Worm (Caenorhabditis elegans) whole organism, L1 larva: ENCODE data around the gene ula-1.
A peak's percentile ranks its signal among the peaks of the same experiment; 100 is the strongest.

ENCODE experiments used
- C16A3.4 ChIP-seq: fragments of 150-350 bp; optimal IDR thresholded peaks from 2 replicates; lab custom pipeline; 2014; ENCODE audit warnings: missing biosample characterization, missing genetic modification characterization
- F16B12.6 ChIP-seq: fragments of 150-350 bp; optimal IDR thresholded peaks from 2 replicates; lab custom pipeline; 2014; ENCODE audit warnings: missing biosample characterization, missing genetic modification characterization
- Y116A8C.19 ChIP-seq: sonication (generic microtip); optimal IDR thresholded peaks from 2 replicates; lab custom pipeline; 2016; ENCODE audit warnings: missing compliant biosample characterization, missing genetic modification characterization, borderline replicate concordance
- aha-1 ChIP-seq: fragments of 150-350 bp; optimal IDR thresholded peaks from 2 replicates; lab custom pipeline; 2014; ENCODE audit warnings: missing biosample characterization, missing genetic modification characterization
- alr-1 ChIP-seq: fragments of 200-800 bp; sonication (Bioruptor generic); optimal IDR thresholded peaks from 2 replicates; lab custom pipeline; 2018; ENCODE audit warnings: borderline replicate concordance, mild to moderate bottlenecking, missing genetic modification characterization, missing compliant biosample characterization
- ama-1 ChIP-seq: fragments of 150-350 bp; optimal IDR thresholded peaks from 2 replicates; lab custom pipeline; 2014
- ceh-8 ChIP-seq: fragments of 200-800 bp; sonication (Bioruptor generic); optimal IDR thresholded peaks from 2 replicates; lab custom pipeline; 2018; ENCODE audit warnings: mild to moderate bottlenecking, missing genetic modification characterization, moderate library complexity, missing compliant biosample characterization
- ceh-82 ChIP-seq, 3 experiments: fragments of 150-350 bp in 1 of 3; sonication (generic microtip) in 2 of 3; optimal IDR thresholded peaks; 2 replicates each; lab custom pipeline; 2014 to 2017; ENCODE audit warnings: missing biosample characterization in 3 of 3, missing genetic modification characterization in 3 of 3
- ceh-88 ChIP-seq: fragments of 200-800 bp; sonication (Bioruptor generic); IDR thresholded peaks from 2 replicates; pipeline ENCODE4 v1.3.6; 2022; ENCODE audit warnings: missing genetic modification characterization, missing compliant biosample characterization
- ces-1 ChIP-seq: fragments of 150-350 bp; optimal IDR thresholded peaks from 2 replicates; lab custom pipeline; 2014; ENCODE audit warnings: missing biosample characterization, missing genetic modification reagents, missing genetic modification characterization
- dpl-1 ChIP-seq, 3 experiments: fragments of 150-350 bp in 2 of 3; sonication (generic microtip) in 1 of 3; optimal IDR thresholded peaks; 2 replicates each; lab custom pipeline; 2014 to 2017; ENCODE audit warnings: missing biosample characterization in 3 of 3, missing genetic modification characterization in 3 of 3, missing genetic modification reagents in 3 of 3
- dsc-1 ChIP-seq: sonication (generic microtip); optimal IDR thresholded peaks from 2 replicates; lab custom pipeline; 2016; ENCODE audit warnings: mild to moderate bottlenecking, missing genetic modification characterization, missing compliant biosample characterization
- egl-27 ChIP-seq, 2 experiments: fragments of 150-350 bp in 1 of 2; sonication (generic microtip); optimal IDR thresholded peaks; 3 replicates each; lab custom pipeline; 2017 to 2018; ENCODE audit warnings: missing biosample characterization in 2 of 2, missing genetic modification characterization in 2 of 2, missing genetic modification reagents in 2 of 2
- elt-2 ChIP-seq: sonication (generic microtip); optimal IDR thresholded peaks from 2 replicates; lab custom pipeline; 2016; ENCODE audit warnings: missing genetic modification characterization, mild to moderate bottlenecking, inconsistent platforms, missing compliant biosample characterization, missing genetic modification reagents
- elt-3 ChIP-seq, 6 experiments: fragments of 150-350 bp in 1 of 6; sonication (generic microtip); optimal IDR thresholded peaks; 2 replicates each; lab custom pipeline; 2017 to 2018; ENCODE audit warnings: missing biosample characterization in 6 of 6, missing genetic modification characterization in 6 of 6, inconsistent platforms in 1 of 6
- ets-5 ChIP-seq: fragments of 200-800 bp; sonication (Bioruptor generic); IDR thresholded peaks from 2 replicates; pipeline ENCODE4 v1.3.6; 2022; ENCODE audit warnings: missing genetic modification characterization, missing compliant biosample characterization
- fkh-10 ChIP-seq: sonication (generic microtip); optimal IDR thresholded peaks from 2 replicates; lab custom pipeline; 2017; ENCODE audit warnings: missing biosample characterization, missing genetic modification reagents, missing genetic modification characterization
- fkh-4 ChIP-seq: sonication (generic microtip); optimal IDR thresholded peaks from 2 replicates; lab custom pipeline; 2016; ENCODE audit warnings: missing compliant biosample characterization, missing genetic modification characterization, borderline replicate concordance
- fkh-8 ChIP-seq: sonication (generic microtip); optimal IDR thresholded peaks from 2 replicates; lab custom pipeline; 2016; ENCODE audit warnings: mild to moderate bottlenecking, missing genetic modification characterization, missing compliant biosample characterization
- fos-1 ChIP-seq: fragments of 150-350 bp; optimal IDR thresholded peaks from 2 replicates; lab custom pipeline; 2014; ENCODE audit warnings: missing biosample characterization, missing genetic modification characterization
- hlh-17 ChIP-seq: fragments of 200-800 bp; sonication (Bioruptor generic); optimal IDR thresholded peaks from 2 replicates; lab custom pipeline; 2018; ENCODE audit warnings: missing genetic modification characterization, mild to moderate bottlenecking, missing compliant biosample characterization, moderate library complexity, borderline replicate concordance
- hlh-4 ChIP-seq: sonication (generic microtip); optimal IDR thresholded peaks from 2 replicates; lab custom pipeline; 2016; ENCODE audit warnings: mild to moderate bottlenecking, missing genetic modification characterization, missing compliant biosample characterization
- hpl-2 ChIP-seq: fragments of 150-350 bp; optimal IDR thresholded peaks from 2 replicates; lab custom pipeline; 2014; ENCODE audit warnings: missing biosample characterization, missing genetic modification reagents, missing genetic modification characterization
- irx-1 ChIP-seq: sonication (generic microtip); optimal IDR thresholded peaks from 2 replicates; lab custom pipeline; 2016; ENCODE audit warnings: missing genetic modification characterization, missing compliant biosample characterization
- isw-1 ChIP-seq: fragments of 200-800 bp; sonication (Bioruptor generic); IDR thresholded peaks from 2 replicates; pipeline ENCODE4 v1.3.6; 2022; ENCODE audit warnings: missing genetic modification characterization, missing compliant biosample characterization
- jun-1 ChIP-seq: fragments of 150-350 bp; optimal IDR thresholded peaks from 2 replicates; lab custom pipeline; 2014; ENCODE audit warnings: missing biosample characterization, missing genetic modification reagents, missing genetic modification characterization
- lin-13 ChIP-seq: fragments of 150-350 bp; optimal IDR thresholded peaks from 2 replicates; lab custom pipeline; 2014; ENCODE audit warnings: missing biosample characterization, missing genetic modification reagents, missing genetic modification characterization
- lin-14 ChIP-seq: fragments of 200-800 bp; sonication (Bioruptor generic); optimal IDR thresholded peaks from 2 replicates; lab custom pipeline; 2018; ENCODE audit warnings: mild to moderate bottlenecking, missing genetic modification characterization, moderate library complexity, missing compliant biosample characterization
- lin-35 ChIP-seq, 2 experiments: fragments of 150-350 bp; optimal IDR thresholded peaks; 2 replicates each; lab custom pipeline; 2014; ENCODE audit warnings: missing biosample characterization in 2 of 2, missing genetic modification characterization in 2 of 2, missing genetic modification reagents in 2 of 2
- lir-3 ChIP-seq: sonication (generic microtip); optimal IDR thresholded peaks from 2 replicates; lab custom pipeline; 2016; ENCODE audit warnings: mild to moderate bottlenecking, missing genetic modification characterization, moderate library complexity, missing compliant biosample characterization; ENCODE audit not compliant: poor library complexity
- lsy-2 ChIP-seq, 2 experiments: fragments of 150-350 bp; optimal IDR thresholded peaks; 2 replicates each; lab custom pipeline; 2014; ENCODE audit warnings: missing biosample characterization in 2 of 2, missing genetic modification characterization in 2 of 2
- mab-9 ChIP-seq: fragments of 200-800 bp; sonication (Bioruptor generic); IDR thresholded peaks from 2 replicates; pipeline ENCODE4 v1.3.6; 2022; ENCODE audit warnings: missing genetic modification reagents, missing genetic modification characterization, missing compliant biosample characterization
- mef-2 ChIP-seq: fragments of 150-350 bp; optimal IDR thresholded peaks from 2 replicates; lab custom pipeline; 2014; ENCODE audit warnings: missing biosample characterization, missing genetic modification characterization
- mep-1 ChIP-seq: fragments of 150-350 bp; optimal IDR thresholded peaks from 2 replicates; lab custom pipeline; 2014; ENCODE audit warnings: missing biosample characterization, missing genetic modification characterization
- nhr-19 ChIP-seq: fragments of 200-800 bp; sonication (Bioruptor generic); conservative IDR thresholded peaks from 2 replicates; pipeline ENCODE4 v1.3.6; 2022; ENCODE audit warnings: missing genetic modification characterization, missing compliant biosample characterization
- nhr-237 ChIP-seq: fragments of 150-350 bp; optimal IDR thresholded peaks from 2 replicates; lab custom pipeline; 2014; ENCODE audit warnings: missing biosample characterization, missing genetic modification characterization
- nhr-77 ChIP-seq: fragments of 150-350 bp; optimal IDR thresholded peaks from 2 replicates; lab custom pipeline; 2014; ENCODE audit warnings: missing biosample characterization, missing genetic modification characterization
- nhr-84 ChIP-seq: sonication (generic microtip); optimal IDR thresholded peaks from 2 replicates; lab custom pipeline; 2017; ENCODE audit warnings: missing biosample characterization, missing genetic modification characterization
- nhr-90 ChIP-seq: sonication (generic microtip); optimal IDR thresholded peaks from 2 replicates; lab custom pipeline; 2016; ENCODE audit warnings: mild to moderate bottlenecking, missing genetic modification characterization, missing compliant biosample characterization; ENCODE audit not compliant: poor library complexity
- pag-3 ChIP-seq: sonication (generic microtip); optimal IDR thresholded peaks from 2 replicates; lab custom pipeline; 2017; ENCODE audit warnings: missing genetic modification characterization, mild to moderate bottlenecking, missing compliant biosample characterization, antibody characterized with exemption, borderline replicate concordance; ENCODE audit not compliant: insufficient read depth
- pqm-1 ChIP-seq: sonication (generic microtip); optimal IDR thresholded peaks from 3 replicates; lab custom pipeline; 2017; ENCODE audit warnings: missing biosample characterization, missing genetic modification characterization
- rnt-1 ChIP-seq: sonication (generic microtip); optimal IDR thresholded peaks from 2 replicates; lab custom pipeline; 2016; ENCODE audit warnings: mild to moderate bottlenecking, missing genetic modification characterization, moderate library complexity, missing compliant biosample characterization
- snpc-4 ChIP-seq: fragments of 150-350 bp; optimal IDR thresholded peaks from 2 replicates; lab custom pipeline; 2014; ENCODE audit warnings: missing biosample characterization, missing genetic modification characterization
- snu-23 ChIP-seq: sonication (generic microtip); optimal IDR thresholded peaks from 2 replicates; lab custom pipeline; 2016; ENCODE audit warnings: missing genetic modification characterization, missing compliant biosample characterization
- sox-4 ChIP-seq: sonication (generic microtip); optimal IDR thresholded peaks from 2 replicates; lab custom pipeline; 2016; ENCODE audit warnings: missing genetic modification characterization, missing compliant biosample characterization
- tlp-1 ChIP-seq: fragments of 150-350 bp; optimal IDR thresholded peaks from 2 replicates; lab custom pipeline; 2014; ENCODE audit warnings: missing biosample characterization, missing genetic modification characterization
- unc-30 ChIP-seq: sonication (generic microtip); optimal IDR thresholded peaks from 2 replicates; lab custom pipeline; 2017; ENCODE audit warnings: missing biosample characterization, missing genetic modification characterization
- unc-62 ChIP-seq: fragments of 150-350 bp; optimal IDR thresholded peaks from 2 replicates; lab custom pipeline; 2014; ENCODE audit warnings: missing biosample characterization, missing genetic modification reagents, missing genetic modification characterization
- unc-86 ChIP-seq: sonication (generic microtip); optimal IDR thresholded peaks from 2 replicates; lab custom pipeline; 2016; ENCODE audit warnings: missing genetic modification characterization, missing compliant biosample characterization
- unc-98 ChIP-seq: fragments of 200-800 bp; sonication (Bioruptor generic); IDR thresholded peaks from 2 replicates; pipeline ENCODE4 v1.3.6; 2022; ENCODE audit warnings: missing genetic modification characterization, missing compliant biosample characterization
- zag-1 ChIP-seq: fragments of 150-350 bp; optimal IDR thresholded peaks from 2 replicates; lab custom pipeline; 2014; ENCODE audit warnings: missing biosample characterization, missing genetic modification characterization
- zip-4 ChIP-seq: fragments of 200-800 bp; sonication (Bioruptor generic); optimal IDR thresholded peaks from 2 replicates; lab custom pipeline; 2018; ENCODE audit warnings: mild to moderate bottlenecking, missing genetic modification characterization, moderate library complexity, missing compliant biosample characterization

Gene ula-1

ce11 chrIII:4899728-4900127 lies 20.4 kb downstream of the ula-1 start:
- TF ChIP-seq snu-23 (GFP tag; lab: Kevin White, UChicago) = peak; percentile 100
- peak; percentile 96 for TF ChIP-seq mep-1 (tag; lab: Kevin White, UChicago)
- peak; percentile 98 for TF ChIP-seq rnt-1 (tag; lab: Kevin White, UChicago)
- peak; percentile 94 to 95 for TF ChIP-seq lin-35 (GFP tag; optimal IDR thresholded peaks at IDR 0.05; lab: Kevin White, UChicago)
- TF ChIP-seq mef-2 (tag; lab: Kevin White, UChicago) = peak; percentile 96
- TF ChIP-seq egl-27 (tag; optimal IDR thresholded peaks at IDR 0.05; lab: Kevin White, UChicago) = peak; percentile 83 to 96
- TF ChIP-seq pqm-1 (tag; lab: Kevin White, UChicago) = peak; percentile 95
- peak; percentile 69 for TF ChIP-seq ces-1 (GFP tag; lab: Kevin White, UChicago)
- TF ChIP-seq tlp-1 (tag; lab: Kevin White, UChicago) = no peak
- TF ChIP-seq nhr-84 (tag; lab: Kevin White, UChicago) = no peak
- TF ChIP-seq lin-14 = peak; percentile 100
- TF ChIP-seq hlh-17 (GFP tag; lab: Kevin White, UChicago) = no peak
- peak; percentile 99 for TF ChIP-seq ceh-8 (GFP tag; lab: Kevin White, UChicago)
- peak; percentile 95 for TF ChIP-seq hpl-2 (GFP tag; lab: Kevin White, UChicago)
- TF ChIP-seq unc-30 (tag; lab: Kevin White, UChicago) = no peak
- peak; percentile 93 for TF ChIP-seq fkh-4
- peak; percentile 98 for TF ChIP-seq mab-9
- TF ChIP-seq ets-5 (GFP tag; lab: Robert Waterston, UW) = no peak
- peak; percentile 99 for TF ChIP-seq nhr-77 (tag; lab: Kevin White, UChicago)
- TF ChIP-seq alr-1 (tag; lab: Kevin White, UChicago) = no peak
- peak; percentile 100 for TF ChIP-seq fkh-8 (tag; lab: Kevin White, UChicago)
- TF ChIP-seq hlh-4 = peak; percentile 83
- peak; percentile 10 for TF ChIP-seq Y116A8C.19 (tag; lab: Kevin White, UChicago)
- TF ChIP-seq elt-2 (tag; lab: Kevin White, UChicago) = peak; percentile 99
- TF ChIP-seq snpc-4 = peak; percentile 84
- TF ChIP-seq dsc-1 = peak; percentile 100
- peak; percentile 97 for TF ChIP-seq lsy-2 (tag; optimal IDR thresholded peaks at IDR 0.05; lab: Kevin White, UChicago)
- TF ChIP-seq nhr-90 (tag; lab: Kevin White, UChicago) = peak; percentile 99
- TF ChIP-seq unc-86 (tag; lab: Kevin White, UChicago) = peak; percentile 100
- TF ChIP-seq unc-62 (GFP tag; lab: Kevin White, UChicago) = no peak
- peak; percentile 99 for TF ChIP-seq C16A3.4 (tag; lab: Kevin White, UChicago)
- no peak for TF ChIP-seq ama-1 (lab: Kevin White, UChicago)
- TF ChIP-seq jun-1 (tag; lab: Kevin White, UChicago) = peak; percentile 99
- TF ChIP-seq zip-4 (GFP tag; lab: Kevin White, UChicago) = peak; percentile 96
- peak; percentile 100 for TF ChIP-seq nhr-19 (GFP tag; lab: Robert Waterston, UW)
- TF ChIP-seq ceh-88 (GFP tag; lab: Robert Waterston, UW) = peak; percentile 99
- TF ChIP-seq aha-1 (tag; lab: Kevin White, UChicago) = peak; percentile 95
- TF ChIP-seq elt-3 (tag; optimal IDR thresholded peaks at IDR 0.05; lab: Kevin White, UChicago) = peak in 5 of 6 experiments; percentile 68 to 98 (median 97)
- TF ChIP-seq ceh-82 (tag; optimal IDR thresholded peaks at IDR 0.05; lab: Kevin White, UChicago) = peak; percentile 95 to 98 (median 97)
- TF ChIP-seq dpl-1 (GFP tag; optimal IDR thresholded peaks at IDR 0.05; lab: Kevin White, UChicago) = peak; percentile 89 to 91 (median 89)
- peak; percentile 98 for TF ChIP-seq irx-1 (tag; lab: Kevin White, UChicago)
- TF ChIP-seq pag-3 (tag; lab: Kevin White, UChicago) = peak; percentile 80
- peak; percentile 95 for TF ChIP-seq nhr-237
- TF ChIP-seq unc-98 (GFP tag; lab: Robert Waterston, UW) = peak; percentile 80
- peak; percentile 30 for TF ChIP-seq zag-1 (tag; lab: Kevin White, UChicago)
- TF ChIP-seq fos-1 (tag; lab: Kevin White, UChicago) = peak; percentile 97
- TF ChIP-seq isw-1 (GFP tag; lab: Robert Waterston, UW) = peak; percentile 98
- peak; percentile 99 for TF ChIP-seq fkh-10 (GFP tag; lab: Kevin White, UChicago)
- peak; percentile 98 for TF ChIP-seq lir-3 (tag; lab: Kevin White, UChicago)
- TF ChIP-seq sox-4 = peak; percentile 99
- peak; percentile 68 for TF ChIP-seq F16B12.6 (tag; lab: Kevin White, UChicago)
- TF ChIP-seq lin-13 (GFP tag; lab: Kevin White, UChicago) = peak; percentile 100
